Worm (Caenorhabditis elegans) whole organism, midembryonic: Measurements from ENCODE around the gene sars-1.

Experiments used
- T22C8.4 ChIP-seq: fragments of 200-800 bp; sonication (Bioruptor generic); IDR thresholded peaks from 2 replicates; pipeline ENCODE4 v1.3.6; 2022; ENCODE audit warnings: missing genetic modification characterization, missing compliant biosample characterization
- cog-1 ChIP-seq: sonication (generic microtip); optimal IDR thresholded peaks from 2 replicates; lab custom pipeline; 2016; ENCODE audit warnings: missing genetic modification characterization, missing compliant biosample characterization
- klf-2 ChIP-seq: fragments of 200-800 bp; sonication (Bioruptor generic); conservative IDR thresholded peaks from 2 replicates; pipeline ENCODE4 v1.3.6; 2022; ENCODE audit warnings: missing genetic modification reagents, missing genetic modification characterization, missing compliant biosample characterization
- ref-1 ChIP-seq: fragments of 200-800 bp; sonication (Bioruptor generic); conservative IDR thresholded peaks from 2 replicates; pipeline ENCODE4 v1.3.6; 2022; ENCODE audit warnings: missing genetic modification reagents, missing genetic modification characterization, missing compliant biosample characterization
- tab-1 ChIP-seq: fragments of 200-800 bp; sonication (Bioruptor generic); IDR thresholded peaks from 2 replicates; pipeline ENCODE4 v1.3.6; 2022; ENCODE audit warnings: missing genetic modification characterization, missing compliant biosample characterization
- ztf-23 ChIP-seq: fragments of 200-800 bp; sonication (Bioruptor generic); IDR thresholded peaks from 2 replicates; pipeline ENCODE4 v1.3.6; 2022; ENCODE audit warnings: missing genetic modification reagents, missing genetic modification characterization, missing compliant biosample characterization
- ztf-29 ChIP-seq: fragments of 200-800 bp; sonication (Bioruptor generic); IDR thresholded peaks from 2 replicates; pipeline ENCODE4 v1.3.6; 2022; ENCODE audit warnings: missing genetic modification reagents, missing genetic modification characterization, missing compliant biosample characterization

DNA sequence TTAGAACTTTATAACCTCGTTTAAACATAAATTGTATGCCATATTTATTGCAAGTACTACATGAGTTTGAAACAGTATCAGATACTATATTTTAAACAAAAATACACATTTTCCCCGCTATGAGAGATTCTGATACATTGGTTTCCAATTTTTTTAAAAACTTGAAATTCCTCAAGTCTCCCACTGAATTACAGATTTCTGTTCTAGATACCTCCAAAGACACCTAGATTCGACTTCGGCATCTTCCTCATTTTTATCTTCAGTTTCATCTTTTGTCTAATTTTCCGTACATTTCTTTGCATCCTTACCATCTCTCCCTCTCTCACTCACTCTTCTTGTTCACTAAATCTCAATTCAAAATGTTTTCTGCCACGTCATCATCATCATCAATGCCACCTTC, 39.6 kb upstream of the sars-1 start, which contains the start of gene T13H10.2:
- TF ChIP-seq ref-1 (GFP tag; lab: Robert Waterston, UW) (no peak), ztf-29 (GFP tag; lab: Robert Waterston, UW) (no peak), klf-2 (no peak), cog-1 (no peak), tab-1 (GFP tag; lab: Robert Waterston, UW) (no peak), T22C8.4 (GFP tag; lab: Robert Waterston, UW) (no peak), ztf-23 (GFP tag; lab: Robert Waterston, UW) (no peak)
